Worm (Caenorhabditis elegans): ENCODE results near the gene str-162.

Gene str-162

DNA sequence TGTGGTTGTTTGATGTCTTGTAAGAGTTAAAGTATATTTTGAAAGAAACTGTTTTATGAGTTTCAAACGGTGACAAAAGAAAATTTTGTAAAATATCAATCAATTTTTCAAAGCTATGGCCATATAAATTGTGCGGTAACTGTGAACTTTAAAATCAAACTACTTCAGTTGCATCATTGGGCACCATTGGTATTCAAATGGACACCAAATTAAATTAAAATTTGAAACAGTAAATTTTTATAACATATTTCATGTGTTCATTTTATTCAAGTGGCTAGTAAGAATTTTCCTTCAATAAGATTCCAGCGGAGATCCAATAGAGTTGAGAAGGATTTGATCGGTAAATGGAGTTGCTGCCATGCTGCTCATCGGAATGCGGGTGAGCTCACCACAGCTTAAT, 39.2 kb downstream of the str-162 start:
- TF ChIP-seq tbx-7 (tag; optimal IDR thresholded peaks at IDR 0.05): no peak
- no peak for TF ChIP-seq pha-4 (tag; optimal IDR thresholded peaks at IDR 0.05)
- TF ChIP-seq K02D7.2 (tag; optimal IDR thresholded peaks at IDR 0.05): no peak
- no peak for TF ChIP-seq pros-1 (tag; optimal IDR thresholded peaks at IDR 0.05)
- TF ChIP-seq ceh-30 (tag; optimal IDR thresholded peaks at IDR 0.05): no peak
- TF ChIP-seq unc-86 (tag; optimal IDR thresholded peaks at IDR 0.05): no peak
- TF ChIP-seq sox-4 (tag; optimal IDR thresholded peaks at IDR 0.05): no peak
- no peak for TF ChIP-seq ahr-1 (tag; optimal IDR thresholded peaks at IDR 0.05)
- TF ChIP-seq gmeb-2 (tag; optimal IDR thresholded peaks at IDR 0.05): no peak
- no peak for TF ChIP-seq dmd-4 (tag; optimal IDR thresholded peaks at IDR 0.05; ENCODE audit: borderline replicate concordance)
- TF ChIP-seq ref-2 (tag; optimal IDR thresholded peaks at IDR 0.05): no peak
- no peak for TF ChIP-seq fkh-6 (tag; optimal IDR thresholded peaks at IDR 0.05)
- TF ChIP-seq pat-9 (tag; optimal IDR thresholded peaks at IDR 0.05): no peak
- TF ChIP-seq fkh-10 (GFP tag; optimal IDR thresholded peaks at IDR 0.05): no peak

DNA sequence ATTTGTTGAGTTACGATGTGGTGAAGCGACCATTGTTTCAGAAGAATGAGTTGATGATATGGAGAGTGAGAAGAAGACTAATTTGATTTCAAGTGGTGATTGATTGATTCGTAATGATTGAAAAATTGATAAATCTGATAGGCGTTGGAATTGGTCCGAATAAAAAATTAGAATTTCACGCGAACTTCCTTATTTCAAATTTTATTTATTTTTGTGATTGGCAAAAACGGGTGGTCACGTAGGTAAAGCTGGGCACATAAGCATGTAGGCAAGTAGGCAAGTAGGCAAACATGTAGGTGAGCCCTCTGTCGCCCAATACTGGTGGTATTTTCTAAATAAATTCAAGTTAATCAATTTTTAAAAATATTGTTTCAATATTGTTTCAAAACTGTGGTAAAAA, 41.1 kb downstream of the str-162 start, which contains the start of gene C09B9.4:
TSS of gene C09B9.4 (minus strand) at position 101 of the 400 bp plus-strand sequence.
- TF ChIP-seq ceh-9 (tag; optimal IDR thresholded peaks at IDR 0.05) (no peak), fkh-6 (tag; optimal IDR thresholded peaks at IDR 0.05) (no peak), ceh-30 (tag; optimal IDR thresholded peaks at IDR 0.05) (no peak), zip-5 (tag; optimal IDR thresholded peaks at IDR 0.05) (no peak), syd-9 (tag; optimal IDR thresholded peaks at IDR 0.05) (no peak), hlh-8 (tag; optimal IDR thresholded peaks at IDR 0.05) (no peak), ztf-16 (tag; optimal IDR thresholded peaks at IDR 0.05) (no peak), odd-2 (tag; optimal IDR thresholded peaks at IDR 0.05) (no peak), Y22D7AL.16 (tag; optimal IDR thresholded peaks at IDR 0.05) (no peak)

ce11 chrIV:5037489-5037888, 45.3 kb downstream of the str-162 start, which contains the start of gene C09B9.1:
Gene C09B9.1 (plus strand): TSS chrIV:5037789.
- TF ChIP-seq ceh-14 (tag; optimal IDR thresholded peaks at IDR 0.05) (no peak), hlh-15 (tag; optimal IDR thresholded peaks at IDR 0.05) (no peak), nfya-1 (tag; optimal IDR thresholded peaks at IDR 0.05) (no peak), ceh-34 (tag; optimal IDR thresholded peaks at IDR 0.05) (no peak), pha-4 (tag; optimal IDR thresholded peaks at IDR 0.05) (no peak), K09A11.1 (tag; optimal IDR thresholded peaks at IDR 0.05; ENCODE audit: insufficient read depth) (no peak), T23F11.4 (GFP tag; optimal IDR thresholded peaks at IDR 0.05) (no peak), pha-2 (tag; optimal IDR thresholded peaks at IDR 0.05) (no peak), gmeb-2 (tag; optimal IDR thresholded peaks at IDR 0.05) (no peak), tbx-2 (tag; optimal IDR thresholded peaks at IDR 0.05) (no peak), pqm-1 (tag; optimal IDR thresholded peaks at IDR 0.05) (no peak), rnt-1 (tag; optimal IDR thresholded peaks at IDR 0.05) (no peak), hlh-8 (tag; optimal IDR thresholded peaks at IDR 0.05) (no peak), elt-2 (tag; optimal IDR thresholded peaks at IDR 0.05) (no peak), fkh-10 (GFP tag; optimal IDR thresholded peaks at IDR 0.05) (no peak), ama-1 (optimal IDR thresholded peaks at IDR 0.05) (no peak), ceh-45 (GFP tag; IDR thresholded peaks at IDR 0.05) (no peak), madf-2 (tag; optimal IDR thresholded peaks at IDR 0.05) (no peak), ceh-22 (tag; optimal IDR thresholded peaks at IDR 0.05) (no peak)

- TF ChIP-seq ceh-19 (GFP tag; optimal IDR thresholded peaks at IDR 0.05): no peak
- peak; percentile 39 for TF ChIP-seq ttx-3 (tag; optimal IDR thresholded peaks at IDR 0.05)
- no peak for TF ChIP-seq pha-2 (tag; optimal IDR thresholded peaks at IDR 0.05)
- TF ChIP-seq nhr-232 (tag; optimal IDR thresholded peaks at IDR 0.05): peak; percentile 32
- peak; percentile 3 for TF ChIP-seq nfya-1 (tag; optimal IDR thresholded peaks at IDR 0.05)
- peak; percentile 23 for TF ChIP-seq pat-9 (tag; optimal IDR thresholded peaks at IDR 0.05)
- peak; percentile 29 for TF ChIP-seq sox-4 (tag; optimal IDR thresholded peaks at IDR 0.05)
- TF ChIP-seq lin-11 (tag; optimal IDR thresholded peaks at IDR 0.05): peak; percentile 3
- no peak for TF ChIP-seq nhr-11 (tag; optimal IDR thresholded peaks at IDR 0.05)
- 0 out of 2 replicates have a peak, but pooled peaks have one; percentile 8 for TF ChIP-seq ceh-45 (GFP tag; IDR thresholded peaks at IDR 0.05)
- TF ChIP-seq C08G9.2 (tag; optimal IDR thresholded peaks at IDR 0.05): no peak
- TF ChIP-seq C38D4.7 (GFP tag; optimal IDR thresholded peaks at IDR 0.05): peak; percentile 26
- no peak for TF ChIP-seq fkh-6 (tag; optimal IDR thresholded peaks at IDR 0.05)
- no peak for TF ChIP-seq unc-55 (GFP tag; optimal IDR thresholded peaks at IDR 0.05)
- peak; percentile 39 for TF ChIP-seq che-1 (tag; optimal IDR thresholded peaks at IDR 0.05)
- no peak for TF ChIP-seq ceh-14 (tag; optimal IDR thresholded peaks at IDR 0.05)
- TF ChIP-seq gmeb-2 (tag; optimal IDR thresholded peaks at IDR 0.05): peak; percentile 38
- peak; percentile 21 for TF ChIP-seq ceh-6 (GFP tag; optimal IDR thresholded peaks at IDR 0.05)
- TF ChIP-seq syd-9 (tag; optimal IDR thresholded peaks at IDR 0.05): no peak
- TF ChIP-seq fkh-10 (GFP tag; optimal IDR thresholded peaks at IDR 0.05): no peak
- no peak for TF ChIP-seq zip-5 (tag; optimal IDR thresholded peaks at IDR 0.05)
Observed at ce11 chrIV:5038744-5039143, 46.6 kb downstream of the str-162 start.

Measured in whole organism, late embryonic.